Worm (Caenorhabditis elegans): ENCODE results near the gene skr-17.
A peak's percentile ranks its signal among the peaks of the same experiment; 100 is the strongest.

skr-17 gene

DNA sequence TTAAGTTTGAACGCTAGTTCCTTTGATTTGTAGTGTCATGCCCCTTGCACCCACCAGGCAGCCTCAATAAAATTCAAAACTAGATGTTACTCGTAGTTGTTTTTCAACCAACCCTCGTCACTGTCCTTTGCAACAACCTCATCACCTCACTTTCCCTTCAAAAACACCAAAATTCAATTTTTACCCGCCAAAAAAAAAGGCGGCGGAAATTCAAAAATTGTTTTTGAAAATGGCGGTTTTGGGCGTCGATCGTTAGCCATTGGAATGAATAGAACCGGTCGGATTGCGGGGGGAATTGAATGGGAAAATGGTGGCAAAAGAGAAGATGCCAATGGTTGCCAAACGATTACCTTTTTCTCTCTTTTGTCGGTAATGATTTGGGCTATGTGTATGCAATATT, 22.7 kb downstream of the skr-17 start:
- TF ChIP-seq lin-11 (tag; optimal IDR thresholded peaks at IDR 0.05) = no peak
- no peak for TF ChIP-seq ceh-82 (tag; optimal IDR thresholded peaks at IDR 0.05)
- no peak for TF ChIP-seq nhr-21 (tag; optimal IDR thresholded peaks at IDR 0.05)
- no peak for TF ChIP-seq egl-27 (tag; optimal IDR thresholded peaks at IDR 0.05)
- TF ChIP-seq ztf-1 (GFP tag; conservative IDR thresholded peaks at IDR 0.05) = no peak
- TF ChIP-seq lsy-2 (tag; optimal IDR thresholded peaks at IDR 0.05) = no peak
- no peak for TF ChIP-seq Y55F3AM.14 (GFP tag; optimal IDR thresholded peaks at IDR 0.05)
- no peak for TF ChIP-seq C34F6.9 (tag; optimal IDR thresholded peaks at IDR 0.05)
- TF ChIP-seq F13H6.1 (tag; optimal IDR thresholded peaks at IDR 0.05) = no peak

DNA sequence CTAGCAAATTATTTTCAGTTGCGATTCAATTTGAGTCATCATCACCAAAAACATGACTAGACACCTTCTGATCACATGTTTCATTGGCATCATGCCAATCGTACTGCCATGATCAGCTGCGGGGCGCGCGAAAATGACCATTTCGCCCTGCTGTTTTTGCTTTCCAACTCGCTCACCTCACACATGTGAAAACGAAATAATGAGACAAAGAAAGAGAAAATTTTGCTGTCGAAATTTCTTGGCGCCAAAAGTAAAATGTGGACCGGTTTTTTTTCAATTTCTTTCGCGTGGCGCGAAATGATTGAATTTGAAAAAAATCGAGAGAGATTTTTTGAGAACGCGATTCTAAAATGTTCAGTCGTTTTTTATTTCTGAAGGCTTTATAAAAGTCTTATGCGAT, 23.6 kb downstream of the skr-17 start:
- TF ChIP-seq nhr-25 (tag; optimal IDR thresholded peaks at IDR 0.05) = peak; percentile 89
- TF ChIP-seq F13H6.1 (tag; optimal IDR thresholded peaks at IDR 0.05) = peak; percentile 1
- TF ChIP-seq gmeb-1 (tag; optimal IDR thresholded peaks at IDR 0.05) = peak; percentile 55
- TF ChIP-seq fos-1 (tag; optimal IDR thresholded peaks at IDR 0.05) = no peak
- TF ChIP-seq blmp-1 (tag; optimal IDR thresholded peaks at IDR 0.05; ENCODE audit: insufficient read depth) = peak; percentile 85

DNA sequence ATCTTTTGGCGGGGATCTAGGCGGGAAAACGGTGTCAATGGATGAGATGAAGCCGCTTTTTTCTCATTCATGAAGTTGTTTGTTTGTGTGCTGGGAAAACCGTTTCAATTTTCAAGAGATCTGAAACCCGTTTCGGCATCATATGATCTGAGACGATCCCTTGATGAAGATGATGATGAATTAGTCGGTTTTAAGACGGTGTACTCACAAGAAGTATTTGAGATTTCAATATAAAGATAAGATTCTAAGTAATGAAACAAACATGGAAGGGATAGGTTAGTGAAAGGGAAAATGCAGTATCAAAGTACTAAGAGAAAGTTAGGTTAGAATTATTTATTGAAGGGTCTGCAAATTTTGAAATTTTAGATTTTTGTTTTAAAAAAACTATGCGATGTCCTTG, 24.8 kb downstream of the skr-17 start:
- TF ChIP-seq skn-1 (tag; optimal IDR thresholded peaks at IDR 0.05) = no peak
- no peak for TF ChIP-seq sma-3 (GFP tag; optimal IDR thresholded peaks at IDR 0.05)
- no peak for TF ChIP-seq nhr-129 (tag; optimal IDR thresholded peaks at IDR 0.05)
- TF ChIP-seq crh-2 (tag; optimal IDR thresholded peaks at IDR 0.05) = peak; percentile 17
- TF ChIP-seq Y55F3AM.14 (GFP tag; optimal IDR thresholded peaks at IDR 0.05) = no peak
- TF ChIP-seq lin-39 (tag; optimal IDR thresholded peaks at IDR 0.05) = no peak
- no peak for TF ChIP-seq nhr-23 (tag; optimal IDR thresholded peaks at IDR 0.05)
- TF ChIP-seq blmp-1 (tag; optimal IDR thresholded peaks at IDR 0.05; ENCODE audit: insufficient read depth) = peak; percentile 93
- TF ChIP-seq nhr-25 (tag; optimal IDR thresholded peaks at IDR 0.05) = peak; percentile 75
- TF ChIP-seq gmeb-1 (tag; optimal IDR thresholded peaks at IDR 0.05) = no peak
- TF ChIP-seq ceh-16 (tag; optimal IDR thresholded peaks at IDR 0.05) = peak; percentile 87
- no peak for TF ChIP-seq nhr-10 (tag; optimal IDR thresholded peaks at IDR 0.05)
- no peak for TF ChIP-seq nhr-6 (tag; optimal IDR thresholded peaks at IDR 0.05)
- TF ChIP-seq lin-13 (GFP tag; optimal IDR thresholded peaks at IDR 0.05) = no peak
- no peak for TF ChIP-seq ceh-82 (tag; optimal IDR thresholded peaks at IDR 0.05)
- no peak for TF ChIP-seq elt-1 (tag; optimal IDR thresholded peaks at IDR 0.05)

DNA sequence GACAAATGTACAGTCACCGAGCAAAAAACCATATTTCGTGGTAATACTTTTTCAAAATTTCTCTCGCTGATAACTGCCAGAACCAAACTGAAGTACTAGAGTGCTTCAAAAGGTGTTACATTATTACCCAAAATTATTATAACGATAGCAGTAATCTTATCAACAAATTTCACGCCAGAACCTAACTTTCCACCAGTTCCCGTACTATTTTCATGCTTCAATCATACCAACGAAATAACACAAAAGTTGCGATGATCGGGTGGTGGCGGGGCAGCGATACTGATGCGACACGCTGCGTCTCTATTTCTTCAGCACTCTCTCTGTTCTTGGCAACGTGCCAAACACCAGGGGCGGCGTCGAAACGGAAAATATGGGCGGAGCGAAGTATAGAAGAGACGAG, 25.6 kb downstream of the skr-17 start:
- peak; percentile 49 for TF ChIP-seq F13H6.1 (tag; optimal IDR thresholded peaks at IDR 0.05)
- TF ChIP-seq lsy-2 (tag; optimal IDR thresholded peaks at IDR 0.05) = peak in 1 of 2 experiments; percentile 11
- peak; percentile 36 for TF ChIP-seq nhr-25 (tag; optimal IDR thresholded peaks at IDR 0.05)
- TF ChIP-seq ama-1 (optimal IDR thresholded peaks at IDR 0.05) = no peak
- peak; percentile 63 for TF ChIP-seq Y55F3AM.14 (GFP tag; optimal IDR thresholded peaks at IDR 0.05)
- no peak for TF ChIP-seq nhr-21 (tag; optimal IDR thresholded peaks at IDR 0.05)
- TF ChIP-seq gmeb-1 (tag; optimal IDR thresholded peaks at IDR 0.05) = peak; percentile 38
- peak; percentile 1 for TF ChIP-seq C34F6.9 (tag; optimal IDR thresholded peaks at IDR 0.05)
- peak; percentile 76 for TF ChIP-seq sma-9 (GFP tag; optimal IDR thresholded peaks at IDR 0.05)
- TF ChIP-seq sma-9 (tag; optimal IDR thresholded peaks at IDR 0.05) = no peak
- peak; percentile 23 for TF ChIP-seq sma-3 (GFP tag; optimal IDR thresholded peaks at IDR 0.05)
- TF ChIP-seq nhr-11 (tag; optimal IDR thresholded peaks at IDR 0.05) = no peak
- peak; percentile 82 for TF ChIP-seq fos-1 (tag; optimal IDR thresholded peaks at IDR 0.05)
- peak; percentile 1 for TF ChIP-seq crh-2 (tag; optimal IDR thresholded peaks at IDR 0.05)

DNA sequence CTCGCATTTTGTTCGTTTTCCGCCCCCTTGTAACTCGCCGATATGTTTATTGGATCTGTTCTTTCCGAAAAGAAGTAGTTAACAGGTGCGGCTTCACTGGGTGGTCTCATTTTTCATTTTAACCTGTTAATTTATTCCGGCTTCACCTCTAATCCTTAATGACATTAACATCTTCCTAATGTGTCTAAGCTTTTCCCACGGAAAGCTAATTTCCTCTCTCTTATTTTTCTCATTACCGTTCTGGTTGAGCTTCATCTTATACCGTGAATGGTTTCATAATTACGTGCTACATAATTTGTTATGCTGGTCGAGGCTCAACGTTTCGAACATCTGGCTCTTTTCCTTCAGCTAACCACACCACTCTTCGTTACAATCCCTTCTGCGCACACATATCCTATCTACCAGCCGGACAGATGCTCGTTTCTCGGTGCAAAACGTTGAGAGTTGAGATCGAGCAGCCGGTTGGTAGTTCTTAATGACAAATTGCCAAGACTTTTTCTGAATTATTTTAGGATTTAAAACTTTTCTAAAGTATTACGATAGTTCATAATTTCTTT, 26.1 kb downstream of the skr-17 start:
- TF ChIP-seq F13H6.1 (tag; optimal IDR thresholded peaks at IDR 0.05) (no peak), fos-1 (tag; optimal IDR thresholded peaks at IDR 0.05) (no peak), nhr-237 (tag; optimal IDR thresholded peaks at IDR 0.05) (no peak), nhr-11 (tag; optimal IDR thresholded peaks at IDR 0.05) (no peak), unc-39 (tag; optimal IDR thresholded peaks at IDR 0.05) (no peak), lsy-2 (tag; optimal IDR thresholded peaks at IDR 0.05) (no peak), lin-11 (tag; optimal IDR thresholded peaks at IDR 0.05) (no peak), nhr-10 (tag; optimal IDR thresholded peaks at IDR 0.05) (no peak), crh-2 (tag; optimal IDR thresholded peaks at IDR 0.05) (no peak), unc-62 (GFP tag; optimal IDR thresholded peaks at IDR 0.05) (no peak), ztf-1 (GFP tag; conservative IDR thresholded peaks at IDR 0.05) (no peak), Y55F3AM.14 (GFP tag; optimal IDR thresholded peaks at IDR 0.05) (no peak), elt-3 (tag; optimal IDR thresholded peaks at IDR 0.05) (no peak), egl-27 (tag; optimal IDR thresholded peaks at IDR 0.05) (no peak), lin-39 (tag; optimal IDR thresholded peaks at IDR 0.05) (no peak), dmd-4 (tag; optimal IDR thresholded peaks at IDR 0.05) (no peak), nhr-21 (tag; optimal IDR thresholded peaks at IDR 0.05) (no peak), sma-9 (GFP tag; optimal IDR thresholded peaks at IDR 0.05) (no peak), sma-9 (tag; optimal IDR thresholded peaks at IDR 0.05) (no peak)

Data from whole organism, L2 larva.